Worm (Caenorhabditis elegans): ENCODE results near the gene sre-26.

- TF ChIP-seq lin-26 (GFP tag; IDR thresholded peaks at IDR 0.05) (no peak), let-607 (tag; optimal IDR thresholded peaks at IDR 0.05) (no peak), dpl-1 (GFP tag; optimal IDR thresholded peaks at IDR 0.05) (no peak), ceh-91 (GFP tag; IDR thresholded peaks at IDR 0.05) (no peak), snpc-1.1 (tag; optimal IDR thresholded peaks at IDR 0.05; ENCODE audit: insufficient read depth) (no peak), lag-1 (GFP tag; IDR thresholded peaks at IDR 0.05) (no peak), F49E8.2 (tag; optimal IDR thresholded peaks at IDR 0.05; ENCODE audit: insufficient read depth) (no peak), B0019.2 (GFP tag; conservative IDR thresholded peaks at IDR 0.05) (no peak), repo-1 (tag; optimal IDR thresholded peaks at IDR 0.05) (no peak), snpc-4 (GFP tag; optimal IDR thresholded peaks at IDR 0.05) (no peak), snpc-4 (tag; optimal IDR thresholded peaks at IDR 0.05) (no peak)
Measured at ce11 chrII:12414805-12415204, 5.6 kb downstream of the sre-26 start, which contains the start of gene Y57A10C.11.

All from whole organism, young adult.